Fruit fly (Drosophila melanogaster): ENCODE data around the gene Cpr67Fa2.
A peak's percentile ranks its signal among the peaks of the same experiment; 100 is the strongest.

Gene Cpr67Fa2

DNA sequence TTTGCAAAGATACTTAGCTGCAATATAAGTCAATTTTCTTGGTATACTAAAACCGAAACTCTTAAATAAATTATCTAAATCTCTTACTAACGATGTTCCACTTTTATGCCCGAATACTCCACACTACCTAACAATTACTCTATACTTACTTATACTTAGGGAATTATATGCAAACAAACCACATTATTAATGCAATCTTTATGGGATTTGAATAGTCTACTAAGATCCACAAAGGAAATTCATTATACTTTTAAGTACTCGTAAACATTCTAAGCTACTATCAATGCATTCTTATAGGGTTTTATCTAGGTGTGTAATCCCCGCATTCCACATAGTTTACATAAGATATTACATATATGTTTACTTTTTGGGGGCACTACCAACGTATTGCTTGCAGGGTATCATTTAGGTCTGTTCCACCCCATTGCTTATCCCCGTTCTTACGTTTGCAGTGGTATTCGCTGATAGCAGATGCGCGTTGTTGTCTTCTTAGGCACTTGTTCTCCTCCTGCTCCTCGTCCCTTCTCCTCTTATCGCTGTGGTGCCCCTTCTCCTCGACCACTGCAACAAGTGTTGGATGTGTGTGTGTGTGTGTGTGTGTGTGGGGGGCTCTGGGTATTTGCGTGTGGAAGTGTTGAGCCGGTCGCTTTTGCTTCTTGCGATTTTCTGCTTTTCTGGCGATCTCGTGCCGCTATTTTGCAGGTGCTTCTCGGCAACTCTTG is 6.2 kb downstream of the Cpr67Fa2 start (continued):
- TF ChIP-seq Smox (GFP tag; optimal IDR thresholded peaks at IDR 0.05) (peak; percentile 3), fd59A (GFP tag; optimal IDR thresholded peaks at IDR 0.05) (no peak), CG8319 (GFP tag; optimal IDR thresholded peaks at IDR 0.05) (no peak), Sox102F (GFP tag; optimal IDR thresholded peaks at IDR 0.05) (no peak), CG11902 (GFP tag; optimal IDR thresholded peaks at IDR 0.05) (no peak), CG6808 (GFP tag; optimal IDR thresholded peaks at IDR 0.05) (no peak), CG3919 (GFP tag; optimal IDR thresholded peaks at IDR 0.05) (no peak), pdm3 (GFP tag; optimal IDR thresholded peaks at IDR 0.05) (peak; percentile 28), CG10669 (GFP tag; optimal IDR thresholded peaks at IDR 0.05) (no peak), svp (GFP tag) (peak; percentile 61), CG32006 (GFP tag; optimal IDR thresholded peaks at IDR 0.05) (no peak), Hr39 (GFP tag; optimal IDR thresholded peaks at IDR 0.05) (peak; percentile 1), CG1621 (tag; optimal IDR thresholded peaks at IDR 0.05) (no peak), CG6792 (GFP tag; optimal IDR thresholded peaks at IDR 0.05) (no peak), Met (GFP tag; optimal IDR thresholded peaks at IDR 0.05) (peak; percentile 7), CG9139 (GFP tag; optimal IDR thresholded peaks at IDR 0.05) (no peak), cyc (GFP tag; optimal IDR thresholded peaks at IDR 0.05) (no peak), topi (GFP tag; optimal IDR thresholded peaks at IDR 0.05) (no peak), Gug (GFP tag; IDR thresholded peaks at IDR 0.05) (no peak), Hr4 (GFP tag; optimal IDR thresholded peaks at IDR 0.05) (peak; percentile 32), acj6 (GFP tag; optimal IDR thresholded peaks at IDR 0.05) (peak; percentile 39), CG10631 (GFP tag; optimal IDR thresholded peaks at IDR 0.05) (no peak), CG15336 (GFP tag; IDR thresholded peaks at IDR 0.05) (no peak; the same call in 1 of the 2 replicates), CG6163 (GFP tag; IDR thresholded peaks at IDR 0.05) (no peak; the same call in 2 of the 3 replicates), CG34406 (GFP tag; optimal IDR thresholded peaks at IDR 0.05) (no peak), vri (GFP tag; optimal IDR thresholded peaks at IDR 0.05) (peak; percentile 35), Blimp-1 (GFP tag; optimal IDR thresholded peaks at IDR 0.05) (no peak), dsx (GFP tag; optimal IDR thresholded peaks at IDR 0.05; ENCODE audit: poor library complexity, severe bottlenecking) (peak; percentile 44), esn (GFP tag; optimal IDR thresholded peaks at IDR 0.05) (no peak), Lpt (GFP tag; optimal IDR thresholded peaks at IDR 0.05) (peak; percentile 24), Eip78C (GFP tag) (peak; percentile 65), Hr38 (GFP tag; optimal IDR thresholded peaks at IDR 0.05) (no peak)

DNA sequence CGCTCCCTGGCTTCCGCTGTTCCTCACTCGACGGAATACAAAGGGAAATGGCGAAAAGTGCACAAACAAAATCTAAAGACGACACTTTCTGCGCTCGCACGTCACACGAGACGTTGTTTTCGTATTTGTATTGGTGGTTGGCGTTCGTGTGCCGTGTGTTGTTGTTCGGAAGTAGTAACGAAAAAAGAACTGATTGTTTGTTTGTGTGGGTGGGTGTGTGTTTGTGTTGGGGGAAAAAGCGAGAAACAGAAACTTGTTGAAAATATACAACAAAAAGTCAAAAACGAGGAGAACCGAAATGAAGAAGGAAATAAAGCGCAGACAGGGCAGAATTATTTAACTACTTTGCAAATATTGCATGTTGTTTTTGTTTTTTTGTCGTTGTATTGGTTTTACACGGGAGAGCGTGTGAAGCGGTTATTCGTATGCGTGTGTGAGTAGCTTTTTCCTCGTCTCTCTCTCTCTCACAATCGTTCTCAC is 6.8 kb downstream of the Cpr67Fa2 start:
- TF ChIP-seq ss (GFP tag; optimal IDR thresholded peaks at IDR 0.05) (peak; percentile 49 to 64), topi (GFP tag; optimal IDR thresholded peaks at IDR 0.05) (no peak), CG16779 (tag; optimal IDR thresholded peaks at IDR 0.05) (peak; percentile 12), CG9139 (GFP tag; optimal IDR thresholded peaks at IDR 0.05) (peak; percentile 21), CG8119 (GFP tag; IDR thresholded peaks at IDR 0.05) (peak; percentile 24; the same call in 1 of the 3 replicates), Eip78C (GFP tag) (peak; percentile 5), CG32006 (GFP tag; optimal IDR thresholded peaks at IDR 0.05) (peak; percentile 9), fkh (GFP tag; optimal IDR thresholded peaks at IDR 0.05) (peak; percentile 47), CG1621 (tag; optimal IDR thresholded peaks at IDR 0.05) (peak; percentile 1), CG3032 (tag; optimal IDR thresholded peaks at IDR 0.05) (peak; percentile 14), Sox102F (GFP tag; optimal IDR thresholded peaks at IDR 0.05) (no peak), OdsH (GFP tag; optimal IDR thresholded peaks at IDR 0.05) (no peak), CG34406 (GFP tag; optimal IDR thresholded peaks at IDR 0.05) (no peak)

Data from whole organism, prepupa.